Worm (Caenorhabditis elegans) whole organism, L1 larva: ENCODE results near the gene sre-39.

Experiments used
- C04F5.9 ChIP-seq: sonication (generic microtip); optimal IDR thresholded peaks from 2 replicates; lab custom pipeline; 2016; ENCODE audit warnings: missing genetic modification characterization, missing compliant biosample characterization
- C16A3.4 ChIP-seq: fragments of 150-350 bp; optimal IDR thresholded peaks from 2 replicates; lab custom pipeline; 2014; ENCODE audit warnings: missing biosample characterization, missing genetic modification characterization
- C34B4.2 ChIP-seq: sonication (generic microtip); optimal IDR thresholded peaks from 2 replicates; lab custom pipeline; 2017; ENCODE audit warnings: mild to moderate bottlenecking, missing genetic modification characterization, missing compliant biosample characterization
- F16B12.6 ChIP-seq: fragments of 150-350 bp; optimal IDR thresholded peaks from 2 replicates; lab custom pipeline; 2014; ENCODE audit warnings: missing biosample characterization, missing genetic modification characterization
- Y116A8C.19 ChIP-seq: sonication (generic microtip); optimal IDR thresholded peaks from 2 replicates; lab custom pipeline; 2016; ENCODE audit warnings: missing compliant biosample characterization, missing genetic modification characterization, borderline replicate concordance
- aha-1 ChIP-seq: fragments of 150-350 bp; optimal IDR thresholded peaks from 2 replicates; lab custom pipeline; 2014; ENCODE audit warnings: missing biosample characterization, missing genetic modification characterization
- dpl-1 ChIP-seq, 3 experiments: fragments of 150-350 bp in 2 of 3; sonication (generic microtip) in 1 of 3; optimal IDR thresholded peaks; 2 replicates each; lab custom pipeline; 2014 to 2017; ENCODE audit warnings: missing biosample characterization in 3 of 3, missing genetic modification characterization in 3 of 3, missing genetic modification reagents in 3 of 3
- dsc-1 ChIP-seq: sonication (generic microtip); optimal IDR thresholded peaks from 2 replicates; lab custom pipeline; 2016; ENCODE audit warnings: mild to moderate bottlenecking, missing genetic modification characterization, missing compliant biosample characterization
- efl-1 ChIP-seq, 4 experiments: fragments of 150-350 bp; optimal IDR thresholded peaks in 3 of 4; peaks in 1 of 4; 1 replicate in 1 of 4; 2 replicates in 3 of 4; lab custom pipeline; 2014; ENCODE audit warnings: missing biosample characterization in 2 of 4, missing genetic modification characterization in 2 of 4, missing genetic modification reagents in 2 of 4
- efl-3 ChIP-seq: fragments of 200-800 bp; sonication (Bioruptor generic); optimal IDR thresholded peaks from 2 replicates; lab custom pipeline; 2018; ENCODE audit warnings: mild to moderate bottlenecking, missing genetic modification characterization, missing compliant biosample characterization
- egl-13 ChIP-seq: sonication (generic microtip); optimal IDR thresholded peaks from 2 replicates; lab custom pipeline; 2016; ENCODE audit warnings: missing genotype, missing genetic modification reagents, missing genetic modification characterization, missing compliant biosample characterization
- fkh-8 ChIP-seq: sonication (generic microtip); optimal IDR thresholded peaks from 2 replicates; lab custom pipeline; 2016; ENCODE audit warnings: mild to moderate bottlenecking, missing genetic modification characterization, missing compliant biosample characterization
- lin-14 ChIP-seq: fragments of 200-800 bp; sonication (Bioruptor generic); optimal IDR thresholded peaks from 2 replicates; lab custom pipeline; 2018; ENCODE audit warnings: mild to moderate bottlenecking, missing genetic modification characterization, moderate library complexity, missing compliant biosample characterization
- lin-15B ChIP-seq: fragments of 150-350 bp; sonication (generic microtip); optimal IDR thresholded peaks from 3 replicates; lab custom pipeline; 2014; ENCODE audit warnings: missing biosample characterization, missing genetic modification characterization
- lin-35 ChIP-seq, 2 experiments: fragments of 150-350 bp; optimal IDR thresholded peaks; 2 replicates each; lab custom pipeline; 2014; ENCODE audit warnings: missing biosample characterization in 2 of 2, missing genetic modification characterization in 2 of 2, missing genetic modification reagents in 2 of 2
- lsy-2 ChIP-seq, 2 experiments: fragments of 150-350 bp; optimal IDR thresholded peaks; 2 replicates each; lab custom pipeline; 2014; ENCODE audit warnings: missing biosample characterization in 2 of 2, missing genetic modification characterization in 2 of 2
- mdl-1 ChIP-seq, 2 experiments: fragments of 150-350 bp; optimal IDR thresholded peaks; 2 replicates each; lab custom pipeline; 2014 to 2017; ENCODE audit warnings: missing biosample characterization in 2 of 2, missing genetic modification characterization in 2 of 2, inconsistent platforms in 1 of 2
- mef-2 ChIP-seq: fragments of 150-350 bp; optimal IDR thresholded peaks from 2 replicates; lab custom pipeline; 2014; ENCODE audit warnings: missing biosample characterization, missing genetic modification characterization
- nhr-12 ChIP-seq: sonication (generic microtip); optimal IDR thresholded peaks from 2 replicates; lab custom pipeline; 2017; ENCODE audit warnings: missing biosample characterization, missing genetic modification characterization
- nhr-19 ChIP-seq: fragments of 200-800 bp; sonication (Bioruptor generic); conservative IDR thresholded peaks from 2 replicates; pipeline ENCODE4 v1.3.6; 2022; ENCODE audit warnings: missing genetic modification characterization, missing compliant biosample characterization
- nhr-20 ChIP-seq: sonication (generic microtip); optimal IDR thresholded peaks from 2 replicates; lab custom pipeline; 2016; ENCODE audit warnings: mild to moderate bottlenecking, missing genetic modification characterization, missing compliant biosample characterization
- nhr-237 ChIP-seq: fragments of 150-350 bp; optimal IDR thresholded peaks from 2 replicates; lab custom pipeline; 2014; ENCODE audit warnings: missing biosample characterization, missing genetic modification characterization
- nhr-47 ChIP-seq: sonication (generic microtip); optimal IDR thresholded peaks from 2 replicates; lab custom pipeline; 2016; ENCODE audit warnings: mild to moderate bottlenecking, missing genetic modification characterization, moderate library complexity, missing compliant biosample characterization
- nhr-71 ChIP-seq: sonication (generic microtip); optimal IDR thresholded peaks from 2 replicates; lab custom pipeline; 2016; ENCODE audit warnings: mild to moderate bottlenecking, missing genetic modification characterization, moderate library complexity, missing compliant biosample characterization
- nhr-77 ChIP-seq: fragments of 150-350 bp; optimal IDR thresholded peaks from 2 replicates; lab custom pipeline; 2014; ENCODE audit warnings: missing biosample characterization, missing genetic modification characterization
- nhr-85 ChIP-seq: sonication (generic microtip); peaks from one replicate; lab custom pipeline; 2016; ENCODE audit warnings: missing genetic modification characterization, inconsistent platforms, missing compliant biosample characterization
- nhr-90 ChIP-seq: sonication (generic microtip); optimal IDR thresholded peaks from 2 replicates; lab custom pipeline; 2016; ENCODE audit warnings: mild to moderate bottlenecking, missing genetic modification characterization, missing compliant biosample characterization; ENCODE audit not compliant: poor library complexity
- pag-3 ChIP-seq: sonication (generic microtip); optimal IDR thresholded peaks from 2 replicates; lab custom pipeline; 2017; ENCODE audit warnings: missing genetic modification characterization, mild to moderate bottlenecking, missing compliant biosample characterization, antibody characterized with exemption, borderline replicate concordance; ENCODE audit not compliant: insufficient read depth
- pax-3 ChIP-seq: fragments of 200-800 bp; sonication (Bioruptor generic); optimal IDR thresholded peaks from 2 replicates; lab custom pipeline; 2018; ENCODE audit warnings: mild to moderate bottlenecking, missing genetic modification characterization, moderate library complexity, missing compliant biosample characterization
- pqm-1 ChIP-seq: sonication (generic microtip); optimal IDR thresholded peaks from 3 replicates; lab custom pipeline; 2017; ENCODE audit warnings: missing biosample characterization, missing genetic modification characterization
- snpc-4 ChIP-seq: fragments of 150-350 bp; optimal IDR thresholded peaks from 2 replicates; lab custom pipeline; 2014; ENCODE audit warnings: missing biosample characterization, missing genetic modification characterization
- snu-23 ChIP-seq: sonication (generic microtip); optimal IDR thresholded peaks from 2 replicates; lab custom pipeline; 2016; ENCODE audit warnings: missing genetic modification characterization, missing compliant biosample characterization
- sox-4 ChIP-seq: sonication (generic microtip); optimal IDR thresholded peaks from 2 replicates; lab custom pipeline; 2016; ENCODE audit warnings: missing genetic modification characterization, missing compliant biosample characterization
- sptf-1 ChIP-seq: fragments of 150-350 bp; optimal IDR thresholded peaks from 2 replicates; lab custom pipeline; 2014; ENCODE audit warnings: missing biosample characterization, missing genetic modification characterization
- sup-37 ChIP-seq: fragments of 200-800 bp; sonication (Bioruptor generic); optimal IDR thresholded peaks from 2 replicates; lab custom pipeline; 2018; ENCODE audit warnings: mild to moderate bottlenecking, missing genetic modification characterization, missing compliant biosample characterization
- unc-62 ChIP-seq: fragments of 150-350 bp; optimal IDR thresholded peaks from 2 replicates; lab custom pipeline; 2014; ENCODE audit warnings: missing biosample characterization, missing genetic modification reagents, missing genetic modification characterization
- vab-15 ChIP-seq: sonication (generic microtip); optimal IDR thresholded peaks from 2 replicates; lab custom pipeline; 2017; ENCODE audit warnings: missing genotype, mild to moderate bottlenecking, missing genetic modification characterization, missing compliant biosample characterization
- xbp-1 ChIP-seq: sonication (generic microtip); optimal IDR thresholded peaks from 2 replicates; lab custom pipeline; 2016; ENCODE audit warnings: missing genetic modification characterization, missing compliant biosample characterization
- zip-4 ChIP-seq: fragments of 200-800 bp; sonication (Bioruptor generic); optimal IDR thresholded peaks from 2 replicates; lab custom pipeline; 2018; ENCODE audit warnings: mild to moderate bottlenecking, missing genetic modification characterization, moderate library complexity, missing compliant biosample characterization
- ztf-11 ChIP-seq, 2 experiments: sonication (generic microtip); optimal IDR thresholded peaks; 2 replicates each; lab custom pipeline; 2016 to 2017; ENCODE audit warnings: missing genetic modification characterization in 2 of 2, missing biosample characterization in 1 of 2, missing compliant biosample characterization in 1 of 2

sre-39 gene

DNA sequence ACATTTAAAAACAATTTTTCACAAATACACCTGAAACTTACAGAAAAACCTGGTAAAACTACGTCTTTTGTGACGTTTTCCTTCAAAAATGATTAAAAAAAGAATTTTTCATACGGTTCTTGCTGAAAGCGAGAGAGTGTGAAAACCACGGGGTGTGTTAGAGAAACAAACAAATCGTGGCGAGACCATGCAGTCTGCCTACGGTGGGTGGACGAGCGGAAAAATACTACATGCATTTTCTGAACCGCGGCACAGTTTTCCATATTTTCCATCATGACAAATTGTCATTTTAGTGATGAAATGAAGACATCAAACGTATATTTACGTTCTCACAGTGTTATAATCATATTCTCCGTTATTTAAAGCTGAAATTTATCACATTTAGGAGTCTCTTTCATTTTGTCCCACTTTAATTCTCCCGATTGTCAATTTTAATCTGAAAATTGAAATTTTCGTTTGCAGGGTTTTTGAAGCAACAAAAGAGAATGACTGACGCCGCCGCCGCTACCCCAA is 19.4 kb downstream of the sre-39 start, which contains the start of the genes F10G7.9 and tsn-1 (continued):
- TF ChIP-seq lin-15B, result peak; percentile 46
- peak; percentile 48 for TF ChIP-seq C16A3.4 (tag; lab: Kevin White, UChicago)
- TF ChIP-seq C34B4.2, result no peak
- TF ChIP-seq nhr-77, result no peak
- no peak for TF ChIP-seq pag-3 (tag; lab: Kevin White, UChicago)
- TF ChIP-seq mdl-1 (tag; optimal IDR thresholded peaks at IDR 0.05; lab: Kevin White, UChicago), result peak in 1 of 2 experiments; percentile 59
- TF ChIP-seq C04F5.9 (tag; lab: Kevin White, UChicago), result no peak
- TF ChIP-seq dsc-1 (tag; lab: Kevin White, UChicago), result no peak
- no peak for TF ChIP-seq aha-1 (tag; lab: Kevin White, UChicago)
- TF ChIP-seq nhr-19 (GFP tag; lab: Robert Waterston, UW), result peak; percentile 44; the same call in 1 of the 2 replicates
- TF ChIP-seq nhr-12 (tag; lab: Kevin White, UChicago), result no peak
- no peak for TF ChIP-seq sup-37
- TF ChIP-seq pqm-1 (tag; lab: Kevin White, UChicago), result no peak
- no peak for TF ChIP-seq snpc-4 (tag; lab: Kevin White, UChicago)
- TF ChIP-seq efl-3 (GFP tag; lab: Kevin White, UChicago), result no peak
- TF ChIP-seq lin-14, result peak; percentile 68
- no peak for TF ChIP-seq nhr-237 (tag; lab: Kevin White, UChicago)
- peak; percentile 61 to 86 for TF ChIP-seq lin-35 (GFP tag; optimal IDR thresholded peaks at IDR 0.05; lab: Kevin White, UChicago)
- TF ChIP-seq dpl-1 (GFP tag; optimal IDR thresholded peaks at IDR 0.05; lab: Kevin White, UChicago), result peak; percentile 57 to 76 (median 72)
- no peak for TF ChIP-seq vab-15 (tag; lab: Kevin White, UChicago)
- no peak for TF ChIP-seq unc-62 (GFP tag; lab: Kevin White, UChicago)
- TF ChIP-seq zip-4 (GFP tag; lab: Kevin White, UChicago), result no peak
- TF ChIP-seq ztf-11 (tag; optimal IDR thresholded peaks at IDR 0.05; lab: Kevin White, UChicago), result no peak
- peak; percentile 68 for TF ChIP-seq snu-23 (GFP tag; lab: Kevin White, UChicago)
- no peak for TF ChIP-seq pax-3 (tag; lab: Kevin White, UChicago)
- TF ChIP-seq xbp-1, result peak; percentile 49
- TF ChIP-seq fkh-8 (tag; lab: Kevin White, UChicago), result no peak
- TF ChIP-seq nhr-20 (tag; lab: Kevin White, UChicago), result peak; percentile 58
- TF ChIP-seq sptf-1 (tag; lab: Kevin White, UChicago), result no peak
- TF ChIP-seq nhr-47 (tag; lab: Kevin White, UChicago), result peak; percentile 66
- no peak for TF ChIP-seq sox-4 (tag; lab: Kevin White, UChicago)
- TF ChIP-seq egl-13 (tag; lab: Kevin White, UChicago), result no peak
- no peak for TF ChIP-seq Y116A8C.19 (tag; lab: Kevin White, UChicago)
- TF ChIP-seq F16B12.6 (tag; lab: Kevin White, UChicago), result peak; percentile 41
- TF ChIP-seq mef-2 (tag; lab: Kevin White, UChicago), result no peak

DNA sequence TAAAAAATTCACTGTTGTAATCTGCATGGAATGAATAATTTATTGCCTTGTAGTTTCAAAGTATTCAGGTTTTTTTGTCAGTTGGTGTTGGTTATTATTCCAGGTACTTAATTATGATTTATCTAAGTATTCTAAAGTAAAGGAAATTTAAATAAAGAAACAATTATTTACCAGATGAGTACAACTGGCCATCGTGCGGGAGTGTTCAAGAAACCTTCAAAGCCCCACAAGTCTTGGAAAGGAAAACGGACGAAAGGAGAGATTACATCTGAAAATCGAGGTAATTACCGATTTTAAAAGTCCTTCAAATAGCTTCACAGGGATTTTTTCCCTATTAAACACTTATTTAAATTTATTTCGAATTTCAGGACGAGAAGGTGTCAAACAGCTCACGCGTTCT is 23.1 kb downstream of the sre-39 start, which contains the start of gene tag-151:
tag-151 (plus strand) TSS at position 158 of the 400 bp plus-strand sequence.
- TF ChIP-seq unc-62 (GFP tag; lab: Kevin White, UChicago), result no peak
- TF ChIP-seq zip-4 (GFP tag; lab: Kevin White, UChicago), result no peak
- TF ChIP-seq efl-1 (optimal IDR thresholded peaks at IDR 0.05; lab: Kevin White, UChicago), result no peak
- TF ChIP-seq efl-1 (GFP tag; optimal IDR thresholded peaks at IDR 0.05 in 1 of 2; lab: Kevin White, UChicago), result peak in 1 of 2 experiments; percentile 52
- TF ChIP-seq lsy-2 (tag; optimal IDR thresholded peaks at IDR 0.05; lab: Kevin White, UChicago), result peak in 1 of 2 experiments; percentile 1
- TF ChIP-seq egl-13 (tag; lab: Kevin White, UChicago), result no peak
- peak; percentile 11 for TF ChIP-seq nhr-90 (tag; lab: Kevin White, UChicago)
- TF ChIP-seq nhr-85 (tag; lab: Kevin White, UChicago), result no peak
- no peak for TF ChIP-seq nhr-71 (tag; lab: Kevin White, UChicago)
